Worm (Caenorhabditis elegans) whole organism, young adult: ENCODE data around the gene dhhc-8.

Source experiments
- B0035.1 ChIP-seq: sonication (generic microtip); optimal IDR thresholded peaks from 2 replicates; lab custom pipeline; 2016; ENCODE audit warnings: missing genetic modification characterization, mild to moderate bottlenecking, missing compliant biosample characterization, missing genotype, missing genetic modification reagents
- B0261.1 ChIP-seq: sonication (generic microtip); optimal IDR thresholded peaks from 2 replicates; lab custom pipeline; 2016; ENCODE audit warnings: mild to moderate bottlenecking, missing genetic modification characterization, moderate library complexity, missing compliant biosample characterization
- C17E4.6 ChIP-seq: fragments of 200-800 bp; sonication (Bioruptor generic); IDR thresholded peaks from 2 replicates; pipeline ENCODE4 v1.3.6; 2022; ENCODE audit warnings: missing genetic modification reagents, missing genetic modification characterization, missing compliant biosample characterization
- F37B4.10 ChIP-seq: fragments of 200-800 bp; sonication (Bioruptor generic); IDR thresholded peaks from 2 replicates; pipeline ENCODE4 v1.3.6; 2022; ENCODE audit warnings: missing genetic modification characterization, missing compliant biosample characterization
- F55B11.4 ChIP-seq: sonication (generic microtip); optimal IDR thresholded peaks from 2 replicates; lab custom pipeline; 2016; ENCODE audit warnings: missing compliant biosample characterization, missing genetic modification characterization, borderline replicate concordance; ENCODE audit not compliant: insufficient read depth
- Y53G8AR.9 ChIP-seq: fragments of 200-800 bp; sonication (Bioruptor generic); conservative IDR thresholded peaks from 2 replicates; pipeline ENCODE4 v1.3.6; 2022; ENCODE audit warnings: missing genetic modification reagents, missing genetic modification characterization, missing compliant biosample characterization
- ZK185.1 ChIP-seq: sonication (generic microtip); optimal IDR thresholded peaks from 2 replicates; lab custom pipeline; 2016; ENCODE audit warnings: mild to moderate bottlenecking, missing genetic modification characterization, missing compliant biosample characterization; ENCODE audit not compliant: poor library complexity, severe bottlenecking
- ama-1 ChIP-seq, 3 experiments: fragments of 150-350 bp in 1 of 3; sonication (generic microtip) in 2 of 3; optimal IDR thresholded peaks; 2 replicates each; lab custom pipeline; 2014 to 2018; ENCODE audit warnings: missing biosample characterization in 2 of 3, missing genetic modification characterization in 2 of 3, missing genetic modification reagents in 2 of 3
- aptf-2 ChIP-seq: fragments of 200-800 bp; sonication (Bioruptor generic); conservative IDR thresholded peaks from 2 replicates; pipeline ENCODE4 v1.3.6; 2022; ENCODE audit warnings: missing genetic modification reagents, missing genetic modification characterization, missing compliant biosample characterization
- attf-3 ChIP-seq: fragments of 200-800 bp; sonication (Bioruptor generic); conservative IDR thresholded peaks from 2 replicates; pipeline ENCODE4 v1.3.6; 2022; ENCODE audit warnings: missing genetic modification reagents, missing genetic modification characterization, missing compliant biosample characterization
- attf-5 ChIP-seq: fragments of 200-800 bp; sonication (Bioruptor generic); optimal IDR thresholded peaks from 2 replicates; lab custom pipeline; 2018; ENCODE audit warnings: mild to moderate bottlenecking, missing genetic modification characterization, missing compliant biosample characterization
- bed-1 ChIP-seq: fragments of 200-800 bp; sonication (Bioruptor generic); IDR thresholded peaks from 2 replicates; pipeline ENCODE4 v1.3.6; 2022; ENCODE audit warnings: missing genetic modification reagents, missing genetic modification characterization, missing compliant biosample characterization
- ccch-3 ChIP-seq: fragments of 200-800 bp; sonication (Bioruptor generic); optimal IDR thresholded peaks from 2 replicates; lab custom pipeline; 2018; ENCODE audit warnings: mild to moderate bottlenecking, missing genetic modification characterization, missing compliant biosample characterization
- ceh-100 ChIP-seq: fragments of 200-800 bp; sonication (Bioruptor generic); IDR thresholded peaks from 2 replicates; pipeline ENCODE4 v1.3.6; 2022; ENCODE audit warnings: missing genetic modification reagents, missing genetic modification characterization, missing compliant biosample characterization
- ceh-27 ChIP-seq: fragments of 200-800 bp; sonication (Bioruptor generic); optimal IDR thresholded peaks from 2 replicates; lab custom pipeline; 2018; ENCODE audit warnings: mild to moderate bottlenecking, missing genetic modification characterization, moderate library complexity, missing compliant biosample characterization
- ceh-40 ChIP-seq: fragments of 200-800 bp; sonication (Bioruptor generic); IDR thresholded peaks from 2 replicates; pipeline ENCODE4 v1.3.6; 2022; ENCODE audit warnings: missing genetic modification characterization, missing compliant biosample characterization
- ceh-58 ChIP-seq: fragments of 200-800 bp; sonication (Bioruptor generic); IDR thresholded peaks from 2 replicates; pipeline ENCODE4 v1.3.6; 2022; ENCODE audit warnings: missing genetic modification characterization, missing compliant biosample characterization
- die-1 ChIP-seq: sonication (generic microtip); optimal IDR thresholded peaks from 2 replicates; lab custom pipeline; 2016; ENCODE audit warnings: missing genotype, mild to moderate bottlenecking, missing genetic modification characterization, missing compliant biosample characterization
- dpff-1 ChIP-seq: sonication (generic microtip); optimal IDR thresholded peaks from 2 replicates; lab custom pipeline; 2017; ENCODE audit warnings: mild to moderate bottlenecking, missing genetic modification characterization, missing compliant biosample characterization
- egl-44 ChIP-seq: fragments of 200-800 bp; sonication (Bioruptor generic); IDR thresholded peaks from 2 replicates; pipeline ENCODE4 v1.3.6; 2022; ENCODE audit warnings: missing genetic modification reagents, missing genetic modification characterization, missing compliant biosample characterization
- gei-17 ChIP-seq: fragments of 200-800 bp; sonication (Bioruptor generic); optimal IDR thresholded peaks from 2 replicates; lab custom pipeline; 2018; ENCODE audit warnings: mild to moderate bottlenecking, missing genetic modification characterization, missing compliant biosample characterization
- him-1 ChIP-seq: sonication (generic microtip); optimal IDR thresholded peaks from 2 replicates; lab custom pipeline; 2016; ENCODE audit warnings: missing genotype, missing genetic modification reagents, missing genetic modification characterization, missing compliant biosample characterization
- hrde-1 ChIP-seq: sonication (generic microtip); optimal IDR thresholded peaks from 2 replicates; lab custom pipeline; 2016; ENCODE audit warnings: missing genetic modification characterization, mild to moderate bottlenecking, missing compliant biosample characterization, moderate library complexity, missing genotype, missing genetic modification reagents, borderline replicate concordance
- lag-1 ChIP-seq: fragments of 200-800 bp; sonication (Bioruptor generic); IDR thresholded peaks from 2 replicates; pipeline ENCODE4 v1.3.6; 2022; ENCODE audit warnings: missing genetic modification reagents, missing genetic modification characterization, missing compliant biosample characterization
- let-526 ChIP-seq: fragments of 200-800 bp; sonication (Bioruptor generic); IDR thresholded peaks from 2 replicates; pipeline ENCODE4 v1.3.6; 2022; ENCODE audit warnings: missing genetic modification reagents, missing genetic modification characterization, missing compliant biosample characterization
- let-607 ChIP-seq, 2 experiments: fragments of 200-800 bp in 1 of 2; sonication (Bioruptor generic) in 1 of 2; sonication (generic microtip) in 1 of 2; optimal IDR thresholded peaks; 2 replicates each; lab custom pipeline; 2016 to 2018; ENCODE audit warnings: mild to moderate bottlenecking in 2 of 2, missing compliant biosample characterization in 2 of 2, missing genetic modification characterization in 2 of 2, moderate library complexity in 2 of 2, missing genotype in 1 of 2
- lin-26 ChIP-seq: fragments of 200-800 bp; sonication (Bioruptor generic); IDR thresholded peaks from 2 replicates; pipeline ENCODE4 v1.3.6; 2022; ENCODE audit warnings: missing genetic modification reagents, missing genetic modification characterization, missing compliant biosample characterization
- lin-35 ChIP-seq, 3 experiments: fragments of 150-350 bp in 2 of 3; sonication (generic microtip) in 1 of 3; optimal IDR thresholded peaks; 2 replicates each; lab custom pipeline; 2014 to 2018; ENCODE audit warnings: missing biosample characterization in 3 of 3, missing genetic modification characterization in 3 of 3, missing genetic modification reagents in 3 of 3
- lsl-1 ChIP-seq: fragments of 200-800 bp; sonication (Bioruptor generic); optimal IDR thresholded peaks from 2 replicates; lab custom pipeline; 2018; ENCODE audit warnings: mild to moderate bottlenecking, missing genetic modification characterization, moderate library complexity, missing compliant biosample characterization
- madf-3 ChIP-seq: fragments of 200-800 bp; sonication (Bioruptor generic); IDR thresholded peaks from 2 replicates; pipeline ENCODE4 v1.3.6; 2022; ENCODE audit warnings: missing genetic modification reagents, missing genetic modification characterization, missing compliant biosample characterization
- madf-8 ChIP-seq: fragments of 200-800 bp; sonication (Bioruptor generic); conservative IDR thresholded peaks from 2 replicates; pipeline ENCODE4 v1.3.6; 2022; ENCODE audit warnings: missing genetic modification reagents, missing genetic modification characterization, missing compliant biosample characterization
- mcd-1 ChIP-seq: fragments of 200-800 bp; sonication (Bioruptor generic); IDR thresholded peaks from 2 replicates; pipeline ENCODE4 v1.3.6; 2022; ENCODE audit warnings: missing genetic modification reagents, missing genetic modification characterization, missing compliant biosample characterization
- mxl-1 ChIP-seq: sonication (generic microtip); optimal IDR thresholded peaks from 2 replicates; lab custom pipeline; 2016; ENCODE audit warnings: missing genetic modification characterization, missing compliant biosample characterization
- nhr-120 ChIP-seq: fragments of 200-800 bp; sonication (Bioruptor generic); IDR thresholded peaks from 2 replicates; pipeline ENCODE4 v1.3.6; 2022; ENCODE audit warnings: missing genetic modification characterization, missing compliant biosample characterization
- nhr-179 ChIP-seq: sonication (generic microtip); optimal IDR thresholded peaks from 2 replicates; lab custom pipeline; 2016; ENCODE audit warnings: mild to moderate bottlenecking, missing genetic modification characterization, missing compliant biosample characterization
- pha-4 ChIP-seq: fragments of 150-350 bp; sonication (generic microtip); optimal IDR thresholded peaks from 2 replicates; lab custom pipeline; 2014; ENCODE audit warnings: missing biosample characterization, missing genetic modification reagents, missing genetic modification characterization
- rcor-1 ChIP-seq: fragments of 200-800 bp; sonication (Bioruptor generic); IDR thresholded peaks from 2 replicates; pipeline ENCODE4 v1.3.6; 2022; ENCODE audit warnings: missing genetic modification reagents, missing genetic modification characterization, missing compliant biosample characterization
- rec-8 ChIP-seq, 2 experiments: sonication (generic microtip); optimal IDR thresholded peaks; 2 replicates each; lab custom pipeline; 2016; ENCODE audit warnings: mild to moderate bottlenecking in 2 of 2, missing genetic modification characterization in 2 of 2, missing genetic modification reagents in 2 of 2, missing genotype in 2 of 2, missing biosample characterization in 1 of 2, missing compliant biosample characterization in 1 of 2, moderate library complexity in 1 of 2
- sdz-38 ChIP-seq: sonication (generic microtip); optimal IDR thresholded peaks from 2 replicates; lab custom pipeline; 2016; ENCODE audit warnings: missing genotype, missing genetic modification characterization, missing compliant biosample characterization
- sea-2 ChIP-seq: fragments of 200-800 bp; sonication (Bioruptor generic); IDR thresholded peaks from 2 replicates; pipeline ENCODE4 v1.3.6; 2022; ENCODE audit warnings: missing genetic modification characterization, missing compliant biosample characterization
- snpc-4 ChIP-seq, 5 experiments: fragments of 150-350 bp in 1 of 5; sonication (generic microtip) in 4 of 5; optimal IDR thresholded peaks; 2 replicates each; lab custom pipeline; 2014 to 2018; ENCODE audit warnings: missing genetic modification characterization in 5 of 5, missing biosample characterization in 3 of 5, antibody characterized with exemption in 2 of 5, mild to moderate bottlenecking in 2 of 5, missing compliant biosample characterization in 2 of 5, missing genotype in 2 of 5, moderate library complexity in 2 of 5, missing genetic modification reagents in 1 of 5
- somi-1 ChIP-seq: fragments of 200-800 bp; sonication (Bioruptor generic); optimal IDR thresholded peaks from 2 replicates; lab custom pipeline; 2018; ENCODE audit warnings: mild to moderate bottlenecking, missing genetic modification characterization, missing compliant biosample characterization
- tbx-9 ChIP-seq: sonication (generic microtip); optimal IDR thresholded peaks from 2 replicates; lab custom pipeline; 2016; ENCODE audit warnings: borderline replicate concordance, missing genetic modification characterization, inconsistent platforms, missing compliant biosample characterization
- unc-130 ChIP-seq: sonication (generic microtip); optimal IDR thresholded peaks from 2 replicates; lab custom pipeline; 2016; ENCODE audit warnings: missing genetic modification reagents, missing genetic modification characterization, missing compliant biosample characterization
- unc-62 ChIP-seq: fragments of 150-350 bp; optimal IDR thresholded peaks from 2 replicates; lab custom pipeline; 2014; ENCODE audit warnings: missing biosample characterization, missing genetic modification reagents, missing genetic modification characterization
- xnd-1 ChIP-seq: sonication (generic microtip); optimal IDR thresholded peaks from 2 replicates; lab custom pipeline; 2016; ENCODE audit warnings: missing genotype, missing genetic modification reagents, missing genetic modification characterization, missing compliant biosample characterization
- ztf-26 ChIP-seq: sonication (generic microtip); optimal IDR thresholded peaks from 2 replicates; lab custom pipeline; 2017; ENCODE audit warnings: missing genetic modification characterization, missing compliant biosample characterization

dhhc-8 gene

DNA sequence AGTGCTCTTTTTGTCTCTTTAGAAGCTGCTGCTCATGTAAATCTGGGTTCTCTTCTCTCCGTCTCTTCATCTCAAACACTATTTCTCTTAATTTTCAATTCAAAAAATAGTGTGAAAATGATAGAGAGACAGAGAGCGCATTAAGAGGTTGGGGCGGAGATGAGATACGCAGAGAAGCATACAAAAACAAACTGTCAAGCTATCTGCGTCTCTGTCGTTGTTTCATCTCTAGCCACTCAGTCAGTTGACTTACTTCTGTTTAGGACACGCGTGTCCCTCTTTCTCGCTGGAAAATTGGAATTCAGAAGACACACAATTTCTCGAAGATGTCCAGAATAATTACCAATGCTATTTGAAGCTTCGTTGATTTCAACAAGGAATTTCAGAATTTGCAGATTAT, 46.3 kb upstream of the dhhc-8 start (continued):
- TF ChIP-seq gei-17 (GFP tag; lab: Kevin White, UChicago) (peak; percentile 37), aptf-2 (GFP tag; lab: Robert Waterston, UW) (no peak), madf-3 (GFP tag; lab: Robert Waterston, UW) (peak; percentile 77; the same call in 1 of the 2 replicates), Y53G8AR.9 (GFP tag; lab: Robert Waterston, UW) (no peak), egl-44 (GFP tag; lab: Robert Waterston, UW) (peak; percentile 36; the same call in 1 of the 2 replicates), sdz-38 (tag; lab: Kevin White, UChicago) (no peak), C17E4.6 (GFP tag; lab: Robert Waterston, UW) (no peak), ceh-100 (GFP tag; lab: Robert Waterston, UW) (no peak), die-1 (tag; lab: Kevin White, UChicago) (no peak), him-1 (tag; lab: Kevin White, UChicago) (no peak), ztf-26 (tag; lab: Kevin White, UChicago) (no peak), pha-4 (tag; lab: Kevin White, UChicago) (peak; percentile 72), mcd-1 (peak; percentile 53), somi-1 (GFP tag; lab: Kevin White, UChicago) (peak; percentile 52), rcor-1 (peak; percentile 46; the same call in 1 of the 2 replicates), ceh-27 (GFP tag; lab: Kevin White, UChicago) (peak; percentile 87), attf-3 (GFP tag; lab: Robert Waterston, UW) (no peak), lin-35 (GFP tag; optimal IDR thresholded peaks at IDR 0.05; lab: Kevin White, UChicago) (peak in 1 of 3 experiments; percentile 55), ama-1 (optimal IDR thresholded peaks at IDR 0.05; lab: Kevin White, UChicago) (peak; percentile 92), ama-1 (GFP tag; optimal IDR thresholded peaks at IDR 0.05; lab: Kevin White, UChicago) (no peak), lsl-1 (GFP tag; lab: Kevin White, UChicago) (no peak), ceh-58 (GFP tag; lab: Robert Waterston, UW) (no peak), nhr-120 (GFP tag; lab: Robert Waterston, UW) (no peak), B0261.1 (tag; lab: Kevin White, UChicago) (no peak), B0035.1 (tag; lab: Kevin White, UChicago) (no peak), unc-130 (GFP tag; lab: Kevin White, UChicago) (no peak), F37B4.10 (GFP tag; lab: Robert Waterston, UW) (no peak), tbx-9 (tag; lab: Kevin White, UChicago) (no peak), lin-26 (GFP tag; lab: Robert Waterston, UW) (0 out of 2 replicates have a peak, but pooled peaks have one; percentile 9), let-526 (GFP tag; lab: Robert Waterston, UW) (peak; percentile 47), dpff-1 (tag; lab: Kevin White, UChicago) (no peak), nhr-179 (no peak), attf-5 (peak; percentile 79), snpc-4 (GFP tag; optimal IDR thresholded peaks at IDR 0.05; lab: Kevin White, UChicago) (peak; percentile 14), snpc-4 (tag; optimal IDR thresholded peaks at IDR 0.05; lab: Kevin White, UChicago) (peak in 2 of 4 experiments; percentile 13 to 30), rec-8 (tag; optimal IDR thresholded peaks at IDR 0.05; lab: Kevin White, UChicago) (no peak), sea-2 (no peak), lag-1 (GFP tag; lab: Robert Waterston, UW) (no peak), madf-8 (GFP tag; lab: Robert Waterston, UW) (no peak), xnd-1 (tag; lab: Kevin White, UChicago) (no peak), mxl-1 (tag; lab: Kevin White, UChicago) (no peak), ccch-3 (no peak), unc-62 (GFP tag; lab: Kevin White, UChicago) (peak; percentile 63), hrde-1 (tag; lab: Kevin White, UChicago) (no peak), bed-1 (no peak), let-607 (tag; optimal IDR thresholded peaks at IDR 0.05; lab: Kevin White, UChicago) (no peak), ZK185.1 (tag; lab: Kevin White, UChicago) (peak; percentile 9), F55B11.4 (no peak), ceh-40 (GFP tag; lab: Robert Waterston, UW) (no peak)
